Worm (Caenorhabditis elegans): ENCODE results near the gene nstp-3.

ce11 chrV:5822968-5823367 lies 24.9 kb upstream of the nstp-3 start:
- TF ChIP-seq nhr-77 (tag; optimal IDR thresholded peaks at IDR 0.05) (no peak), aly-2 (tag; optimal IDR thresholded peaks at IDR 0.05) (no peak), nhr-12 (tag; optimal IDR thresholded peaks at IDR 0.05) (no peak), unc-62 (GFP tag; optimal IDR thresholded peaks at IDR 0.05) (no peak)

All from whole organism, L2 larva.